Fruit fly (Drosophila melanogaster): Measurements from ENCODE around the gene heca.

heca gene

DNA sequence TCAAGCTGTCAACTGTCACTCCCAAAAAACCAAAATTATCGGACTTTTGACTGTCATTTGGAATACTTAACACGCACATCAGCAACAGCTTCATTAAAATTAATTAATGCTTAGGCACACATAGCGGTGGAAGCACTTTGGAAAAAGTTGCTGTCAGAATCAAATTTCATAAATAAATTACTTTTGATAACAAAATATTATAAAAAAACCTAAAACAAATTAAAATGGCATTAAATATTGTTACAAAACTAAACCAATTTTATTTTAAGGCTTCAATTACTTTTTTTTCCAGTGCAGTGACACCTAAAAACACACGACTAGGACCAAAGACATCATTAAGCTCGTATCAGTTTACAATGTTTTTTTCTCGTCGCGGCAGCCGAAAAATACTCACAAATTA, 21.5 kb upstream of the heca start (continued):
- TF ChIP-seq pdm3 (GFP tag; optimal IDR thresholded peaks at IDR 0.05), result peak; percentile 52
- no peak for TF ChIP-seq CG6854 (GFP tag; optimal IDR thresholded peaks at IDR 0.05)
- peak; percentile 44; the same call in 1 of the 2 replicates for TF ChIP-seq CG15336 (GFP tag; IDR thresholded peaks at IDR 0.05)
- TF ChIP-seq achi (GFP tag; optimal IDR thresholded peaks at IDR 0.05), result peak; percentile 67
- TF ChIP-seq CG3032 (tag; optimal IDR thresholded peaks at IDR 0.05), result peak; percentile 59
- peak; percentile 37 for TF ChIP-seq Sox14 (GFP tag; optimal IDR thresholded peaks at IDR 0.05)
- TF ChIP-seq CG6276 (GFP tag; optimal IDR thresholded peaks at IDR 0.05), result no peak
- peak; percentile 56 for TF ChIP-seq CG10669 (GFP tag; optimal IDR thresholded peaks at IDR 0.05)
- TF ChIP-seq CG7368 (GFP tag; optimal IDR thresholded peaks at IDR 0.05), result peak; percentile 2
- peak; percentile 67 for TF ChIP-seq CG3919 (GFP tag; optimal IDR thresholded peaks at IDR 0.05)
- TF ChIP-seq CG8632 (GFP tag; optimal IDR thresholded peaks at IDR 0.05), result peak; percentile 71
- no peak for TF ChIP-seq CG11762 (GFP tag; optimal IDR thresholded peaks at IDR 0.05; ENCODE audit: insufficient read depth)
- peak; percentile 38 for TF ChIP-seq Sox102F (GFP tag; optimal IDR thresholded peaks at IDR 0.05)
- TF ChIP-seq dsx (GFP tag; optimal IDR thresholded peaks at IDR 0.05; ENCODE audit: poor library complexity, severe bottlenecking), result no peak
- peak; percentile 59 for TF ChIP-seq eg (GFP tag; IDR thresholded peaks at IDR 0.05)
- peak; percentile 32 for TF ChIP-seq cyc (GFP tag; optimal IDR thresholded peaks at IDR 0.05)
- TF ChIP-seq vri (GFP tag; optimal IDR thresholded peaks at IDR 0.05), result no peak
- no peak for TF ChIP-seq CG11294 (GFP tag; IDR thresholded peaks at IDR 0.05)
- peak; percentile 58 for TF ChIP-seq Smox (GFP tag; optimal IDR thresholded peaks at IDR 0.05)
- peak; percentile 57 for TF ChIP-seq spab (GFP tag; optimal IDR thresholded peaks at IDR 0.05)
- TF ChIP-seq CG34406 (GFP tag; optimal IDR thresholded peaks at IDR 0.05), result peak; percentile 71
- peak; percentile 64 for TF ChIP-seq OdsH (GFP tag; optimal IDR thresholded peaks at IDR 0.05)
- peak; percentile 59 for TF ChIP-seq acj6 (GFP tag; optimal IDR thresholded peaks at IDR 0.05)
- TF ChIP-seq CG4318 (GFP tag; optimal IDR thresholded peaks at IDR 0.05), result no peak
- TF ChIP-seq Hr39 (GFP tag; optimal IDR thresholded peaks at IDR 0.05), result peak; percentile 29
- peak; percentile 73 for TF ChIP-seq CG8119 (GFP tag; IDR thresholded peaks at IDR 0.05)
- peak; percentile 37 for TF ChIP-seq lz (GFP tag; optimal IDR thresholded peaks at IDR 0.05)

DNA sequence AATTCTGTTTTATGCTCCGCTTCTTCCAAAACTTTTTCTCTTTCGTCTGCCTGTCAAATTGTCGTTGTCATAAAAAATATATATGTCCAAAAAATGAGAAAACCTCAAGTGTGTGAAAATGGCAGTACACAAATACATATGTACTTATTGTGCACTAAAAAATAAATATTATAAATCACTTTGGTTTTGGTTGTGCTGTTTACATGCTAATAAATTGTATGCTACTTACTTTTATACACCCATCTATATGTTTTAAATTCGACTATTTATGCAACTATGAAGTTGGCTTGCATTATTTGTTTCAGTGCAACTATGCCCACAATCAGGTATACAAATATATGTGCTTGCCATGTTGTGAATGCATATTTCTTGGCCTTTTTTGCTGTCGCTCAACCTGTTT, 20.1 kb upstream of the heca start:
- TF ChIP-seq Lpt (GFP tag; optimal IDR thresholded peaks at IDR 0.05) (peak; percentile 24), CG6276 (GFP tag; optimal IDR thresholded peaks at IDR 0.05) (no peak), CG6854 (GFP tag; optimal IDR thresholded peaks at IDR 0.05) (no peak), CG4318 (GFP tag; optimal IDR thresholded peaks at IDR 0.05) (peak; percentile 10), CG11294 (GFP tag; IDR thresholded peaks at IDR 0.05) (no peak), spab (GFP tag; optimal IDR thresholded peaks at IDR 0.05) (peak; percentile 69), CG7368 (GFP tag; optimal IDR thresholded peaks at IDR 0.05) (peak; percentile 83), CG10669 (GFP tag; optimal IDR thresholded peaks at IDR 0.05) (peak; percentile 74), CG11762 (GFP tag; optimal IDR thresholded peaks at IDR 0.05; ENCODE audit: insufficient read depth) (peak; percentile 56), CG6163 (GFP tag; IDR thresholded peaks at IDR 0.05) (peak; percentile 89), CG10631 (GFP tag; optimal IDR thresholded peaks at IDR 0.05) (peak; percentile 85), CG31627 (GFP tag; optimal IDR thresholded peaks at IDR 0.05) (peak; percentile 76), OdsH (GFP tag; optimal IDR thresholded peaks at IDR 0.05) (peak; percentile 83), Sox102F (GFP tag; optimal IDR thresholded peaks at IDR 0.05) (peak; percentile 91), Sox14 (GFP tag; optimal IDR thresholded peaks at IDR 0.05) (peak; percentile 78), fkh (GFP tag; optimal IDR thresholded peaks at IDR 0.05) (no peak), svp (GFP tag) (peak; percentile 98), Ets96B (tag; optimal IDR thresholded peaks at IDR 0.05) (peak; percentile 90), Smox (GFP tag; optimal IDR thresholded peaks at IDR 0.05) (peak; percentile 88), CG8319 (GFP tag; optimal IDR thresholded peaks at IDR 0.05) (peak; percentile 81), CG32006 (GFP tag; optimal IDR thresholded peaks at IDR 0.05) (peak; percentile 64), net (GFP tag; optimal IDR thresholded peaks at IDR 0.05) (peak; percentile 79), CG6808 (GFP tag; optimal IDR thresholded peaks at IDR 0.05) (peak; percentile 62), topi (GFP tag; optimal IDR thresholded peaks at IDR 0.05) (peak; percentile 94), dac (GFP tag; optimal IDR thresholded peaks at IDR 0.05) (no peak), fd85E (GFP tag; optimal IDR thresholded peaks at IDR 0.05) (no peak), Hr38 (GFP tag; optimal IDR thresholded peaks at IDR 0.05) (no peak), Blimp-1 (GFP tag; optimal IDR thresholded peaks at IDR 0.05) (peak; percentile 35), Ets21C (GFP tag; optimal IDR thresholded peaks at IDR 0.05) (peak; percentile 74), CG1621 (tag; optimal IDR thresholded peaks at IDR 0.05) (peak; percentile 80), pdm3 (GFP tag; optimal IDR thresholded peaks at IDR 0.05) (peak; percentile 78), CG3919 (GFP tag; optimal IDR thresholded peaks at IDR 0.05) (peak; percentile 76), Sox15 (GFP tag; optimal IDR thresholded peaks at IDR 0.05) (peak; percentile 68), acj6 (GFP tag; optimal IDR thresholded peaks at IDR 0.05) (peak; percentile 86), CG6792 (GFP tag; optimal IDR thresholded peaks at IDR 0.05) (peak; percentile 91), CG34406 (GFP tag; optimal IDR thresholded peaks at IDR 0.05) (peak; percentile 91), ss (GFP tag; optimal IDR thresholded peaks at IDR 0.05) (peak; percentile 73 to 81), CG3032 (tag; optimal IDR thresholded peaks at IDR 0.05) (peak; percentile 80)

Data from whole organism, prepupa.